Fruit fly (Drosophila melanogaster): Measurements from ENCODE around the gene Nnp-1.

Nnp-1 gene

DNA sequence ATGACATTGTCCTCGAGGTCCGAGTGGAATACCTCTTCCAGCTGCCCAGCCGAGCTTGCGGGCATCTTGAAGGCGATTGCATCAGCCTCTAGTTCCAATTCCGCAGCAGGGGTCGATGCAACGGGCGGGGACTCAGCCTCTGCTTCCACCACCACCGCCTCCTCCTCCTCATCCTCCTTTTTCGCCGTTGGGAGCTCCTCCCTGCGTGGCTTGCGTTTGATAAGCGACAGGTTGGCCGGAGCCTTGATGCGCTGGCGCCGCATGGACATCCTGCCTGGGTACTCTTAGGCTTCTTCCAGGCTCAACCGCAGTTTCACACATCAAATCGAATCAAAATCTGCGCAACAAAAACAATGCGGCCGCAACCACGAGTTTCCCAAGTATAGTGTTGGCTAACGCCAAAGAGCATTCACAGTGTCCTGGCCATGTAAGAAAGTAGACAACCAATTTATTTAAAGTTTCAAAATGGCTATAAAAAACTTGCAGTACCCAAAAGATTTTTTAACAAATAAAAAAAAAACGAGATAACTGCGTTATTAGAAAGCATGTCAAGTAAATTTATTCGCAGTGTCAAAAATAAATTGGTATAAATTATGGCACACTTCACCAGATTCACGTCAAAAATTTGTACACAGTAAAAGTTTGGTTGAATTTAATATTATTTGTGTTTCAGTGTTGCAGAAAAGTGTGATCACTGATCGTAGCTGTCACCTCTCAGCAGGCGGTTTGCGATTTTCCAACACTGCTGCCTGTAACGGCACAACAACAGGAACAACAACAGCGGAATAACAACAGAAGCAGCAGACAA lies 7.7 kb upstream of the Nnp-1 start, which contains the start of the genes Bdp1 and CG6565 (continued):
- TF ChIP-seq CG6792 (GFP tag; optimal IDR thresholded peaks at IDR 0.05): peak; percentile 95
- TF ChIP-seq vri (GFP tag; optimal IDR thresholded peaks at IDR 0.05): peak; percentile 92
- TF ChIP-seq CG32006 (GFP tag; optimal IDR thresholded peaks at IDR 0.05): peak; percentile 99
- peak; percentile 99 for TF ChIP-seq CG10631 (GFP tag; optimal IDR thresholded peaks at IDR 0.05)
- peak; percentile 99 for TF ChIP-seq CG31627 (GFP tag; optimal IDR thresholded peaks at IDR 0.05)
- TF ChIP-seq cyc (GFP tag; optimal IDR thresholded peaks at IDR 0.05): peak; percentile 99
- TF ChIP-seq fd59A (GFP tag; optimal IDR thresholded peaks at IDR 0.05): peak; percentile 94
- TF ChIP-seq OdsH (GFP tag; optimal IDR thresholded peaks at IDR 0.05): peak; percentile 99
- TF ChIP-seq esn (GFP tag; optimal IDR thresholded peaks at IDR 0.05): peak; percentile 99
- peak; percentile 86 for TF ChIP-seq Blimp-1 (GFP tag; optimal IDR thresholded peaks at IDR 0.05)
- TF ChIP-seq CG8119 (GFP tag; IDR thresholded peaks at IDR 0.05): peak; percentile 91
- peak; percentile 90 for TF ChIP-seq eg (GFP tag; IDR thresholded peaks at IDR 0.05)
- TF ChIP-seq Eip75B (GFP tag; optimal IDR thresholded peaks at IDR 0.05): peak; percentile 97
- peak; percentile 99 for TF ChIP-seq lz (GFP tag; optimal IDR thresholded peaks at IDR 0.05)
- TF ChIP-seq CG6163 (GFP tag; IDR thresholded peaks at IDR 0.05): peak; percentile 88
- TF ChIP-seq CG16779 (tag; optimal IDR thresholded peaks at IDR 0.05): peak; percentile 87
- TF ChIP-seq topi (GFP tag; optimal IDR thresholded peaks at IDR 0.05): peak; percentile 98
- peak; percentile 92 for TF ChIP-seq Ets96B (tag; optimal IDR thresholded peaks at IDR 0.05)
- peak; percentile 98 for TF ChIP-seq Sox14 (GFP tag; optimal IDR thresholded peaks at IDR 0.05)
- TF ChIP-seq CG6808 (GFP tag; optimal IDR thresholded peaks at IDR 0.05): peak; percentile 92
- TF ChIP-seq Met (GFP tag; optimal IDR thresholded peaks at IDR 0.05): peak; percentile 97
- peak; percentile 98 for TF ChIP-seq pdm3 (GFP tag; optimal IDR thresholded peaks at IDR 0.05)
- TF ChIP-seq CG11902 (GFP tag; optimal IDR thresholded peaks at IDR 0.05): peak; percentile 99
- peak; percentile 95 for TF ChIP-seq net (GFP tag; optimal IDR thresholded peaks at IDR 0.05)
- TF ChIP-seq Hr39 (GFP tag; optimal IDR thresholded peaks at IDR 0.05): peak; percentile 99
- TF ChIP-seq dsx (GFP tag; optimal IDR thresholded peaks at IDR 0.05; ENCODE audit: poor library complexity, severe bottlenecking): peak; percentile 83
- TF ChIP-seq CG6276 (GFP tag; optimal IDR thresholded peaks at IDR 0.05): no peak
- peak; percentile 97 for TF ChIP-seq Smox (GFP tag; optimal IDR thresholded peaks at IDR 0.05)
- TF ChIP-seq spab (GFP tag; optimal IDR thresholded peaks at IDR 0.05): peak; percentile 90
- peak; percentile 98 for TF ChIP-seq achi (GFP tag; optimal IDR thresholded peaks at IDR 0.05)
- peak; percentile 96 for TF ChIP-seq CG10669 (GFP tag; optimal IDR thresholded peaks at IDR 0.05)
- peak; percentile 99 for TF ChIP-seq Eip78C (GFP tag)
- TF ChIP-seq CG3919 (GFP tag; optimal IDR thresholded peaks at IDR 0.05): peak; percentile 96
- TF ChIP-seq fkh (GFP tag; optimal IDR thresholded peaks at IDR 0.05): peak; percentile 84
- peak; percentile 95 for TF ChIP-seq Gug (GFP tag; IDR thresholded peaks at IDR 0.05)
- peak; percentile 90 for TF ChIP-seq CG15336 (GFP tag; IDR thresholded peaks at IDR 0.05)
- peak; percentile 99 for TF ChIP-seq CG4318 (GFP tag; optimal IDR thresholded peaks at IDR 0.05)
- TF ChIP-seq CG8319 (GFP tag; optimal IDR thresholded peaks at IDR 0.05): peak; percentile 97

DNA sequence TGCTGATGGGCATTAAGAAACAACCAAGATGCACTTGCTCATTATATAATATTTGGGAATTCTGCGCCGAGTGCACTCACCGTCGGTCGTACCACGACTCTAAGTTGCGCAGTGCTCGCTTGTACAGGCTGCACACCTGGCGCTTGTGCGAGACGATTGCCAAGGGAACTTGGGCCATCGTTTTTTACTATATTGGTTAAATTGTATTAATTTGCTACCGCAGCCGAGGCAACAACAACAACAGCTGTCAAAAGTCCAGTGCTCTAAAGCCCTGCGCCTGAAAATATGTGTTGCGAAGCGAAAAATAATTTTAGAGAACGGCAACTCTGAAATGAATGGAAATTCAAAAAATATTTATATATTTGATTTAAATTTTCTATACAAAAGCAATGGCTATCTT lies 4.8 kb upstream of the Nnp-1 start, which contains the start of gene ND-B22:
ND-B22 (minus strand) TSS at position 349 of the 400 bp plus-strand sequence.
- no peak for TF ChIP-seq Ets96B (tag; optimal IDR thresholded peaks at IDR 0.05)
- no peak for TF ChIP-seq CG10669 (GFP tag; optimal IDR thresholded peaks at IDR 0.05)
- TF ChIP-seq Sox102F (GFP tag; optimal IDR thresholded peaks at IDR 0.05): peak; percentile 19
- no peak for TF ChIP-seq net (GFP tag; optimal IDR thresholded peaks at IDR 0.05)
- TF ChIP-seq achi (GFP tag; optimal IDR thresholded peaks at IDR 0.05): peak; percentile 99
- TF ChIP-seq CG3919 (GFP tag; optimal IDR thresholded peaks at IDR 0.05): peak; percentile 18
- TF ChIP-seq Hr4 (GFP tag; optimal IDR thresholded peaks at IDR 0.05): peak; percentile 0
- peak; percentile 54 for TF ChIP-seq Met (GFP tag; optimal IDR thresholded peaks at IDR 0.05)
- peak; percentile 12 for TF ChIP-seq CG10631 (GFP tag; optimal IDR thresholded peaks at IDR 0.05)
- TF ChIP-seq CG4318 (GFP tag; optimal IDR thresholded peaks at IDR 0.05): no peak
- peak; percentile 75 for TF ChIP-seq vri (GFP tag; optimal IDR thresholded peaks at IDR 0.05)
- TF ChIP-seq Hr39 (GFP tag; optimal IDR thresholded peaks at IDR 0.05): peak; percentile 18
- no peak for TF ChIP-seq CG8319 (GFP tag; optimal IDR thresholded peaks at IDR 0.05)
- peak; percentile 24 for TF ChIP-seq Smox (GFP tag; optimal IDR thresholded peaks at IDR 0.05)
- peak; percentile 44 for TF ChIP-seq svp (GFP tag)
- no peak for TF ChIP-seq Gug (GFP tag; IDR thresholded peaks at IDR 0.05)
- TF ChIP-seq cyc (GFP tag; optimal IDR thresholded peaks at IDR 0.05): peak; percentile 49
- peak; percentile 35 for TF ChIP-seq lz (GFP tag; optimal IDR thresholded peaks at IDR 0.05)
- no peak for TF ChIP-seq CG11762 (GFP tag; optimal IDR thresholded peaks at IDR 0.05; ENCODE audit: insufficient read depth)
- peak; percentile 25 for TF ChIP-seq CG3032 (tag; optimal IDR thresholded peaks at IDR 0.05)
- TF ChIP-seq CG7368 (GFP tag; optimal IDR thresholded peaks at IDR 0.05): no peak
- peak; percentile 77 for TF ChIP-seq dsx (GFP tag; optimal IDR thresholded peaks at IDR 0.05; ENCODE audit: poor library complexity, severe bottlenecking)
- no peak for TF ChIP-seq CG6163 (GFP tag; IDR thresholded peaks at IDR 0.05)
- no peak for TF ChIP-seq Eip93F (GFP tag; optimal IDR thresholded peaks at IDR 0.05)
- TF ChIP-seq fd85E (GFP tag; optimal IDR thresholded peaks at IDR 0.05): no peak
- peak in 1 of 2 experiments; percentile 9 for TF ChIP-seq ss (GFP tag; optimal IDR thresholded peaks at IDR 0.05)
- TF ChIP-seq esn (GFP tag; optimal IDR thresholded peaks at IDR 0.05): peak; percentile 58

Measured in whole organism, prepupa.